Fruit fly (Drosophila melanogaster) whole organism, prepupa: ENCODE measurements around the gene tweek.

Experiments used
- CG10631 ChIP-seq: fragments of 200-800 bp; sonication (Bioruptor generic); optimal IDR thresholded peaks from 2 replicates; lab custom pipeline; 2016; ENCODE audit warnings: missing biosample characterization, missing genetic modification characterization
- CG10669 ChIP-seq: fragments of 200-800 bp; sonication (Bioruptor generic); optimal IDR thresholded peaks from 3 replicates; lab custom pipeline; 2018; ENCODE audit warnings: missing biosample characterization, mild to moderate bottlenecking, missing genetic modification characterization, moderate library complexity
- CG11294 ChIP-seq: fragments of 200-800 bp; sonication (Bioruptor generic); IDR thresholded peaks from 2 replicates; pipeline ENCODE4 v1.3.6; 2022; ENCODE audit warnings: missing biosample characterization, missing genetic modification characterization
- CG11762 ChIP-seq: fragments of 200-800 bp; sonication (Bioruptor generic); optimal IDR thresholded peaks from 3 replicates; lab custom pipeline; 2016; ENCODE audit warnings: missing biosample characterization, missing genetic modification characterization; ENCODE audit not compliant: insufficient read depth
- CG11902 ChIP-seq: fragments of 200-800 bp; sonication (Bioruptor generic); optimal IDR thresholded peaks from 3 replicates; lab custom pipeline; 2016; ENCODE audit warnings: missing biosample characterization, missing genetic modification characterization
- CG3032 ChIP-seq: fragments of 200-800 bp; optimal IDR thresholded peaks from 2 replicates; lab custom pipeline; 2019; ENCODE audit warnings: missing biosample characterization, mild to moderate bottlenecking, missing genetic modification characterization, moderate library complexity
- CG31627 ChIP-seq: fragments of 200-800 bp; sonication (Bioruptor generic); optimal IDR thresholded peaks from 3 replicates; lab custom pipeline; 2016; ENCODE audit warnings: missing biosample characterization, missing genetic modification characterization
- CG32006 ChIP-seq: fragments of 200-800 bp; sonication (Bioruptor generic); optimal IDR thresholded peaks from 3 replicates; lab custom pipeline; 2017; ENCODE audit warnings: missing biosample characterization, mild to moderate bottlenecking, missing genetic modification characterization
- CG34406 ChIP-seq: fragments of 200-800 bp; sonication (Bioruptor generic); optimal IDR thresholded peaks from 3 replicates; lab custom pipeline; 2016; ENCODE audit warnings: missing biosample characterization, missing genetic modification characterization
- CG4318 ChIP-seq: fragments of 200-800 bp; sonication (Bioruptor generic); optimal IDR thresholded peaks from 3 replicates; lab custom pipeline; 2017; ENCODE audit warnings: missing biosample characterization, mild to moderate bottlenecking, missing genetic modification characterization
- CG6163 ChIP-seq: fragments of 200-800 bp; sonication (Bioruptor generic); IDR thresholded peaks from 3 replicates; pipeline ENCODE4 v1.3.6; 2022; ENCODE audit warnings: missing biosample characterization, missing genetic modification characterization
- CG6792 ChIP-seq: fragments of 200-800 bp; sonication (Bioruptor generic); optimal IDR thresholded peaks from 3 replicates; lab custom pipeline; 2016; ENCODE audit warnings: missing biosample characterization, missing genetic modification characterization
- CG6808 ChIP-seq: fragments of 200-800 bp; sonication (Bioruptor generic); optimal IDR thresholded peaks from 3 replicates; lab custom pipeline; 2017; ENCODE audit warnings: missing biosample characterization, missing genetic modification characterization, mild to moderate bottlenecking, moderate library complexity, missing genetic modification reagents
- CG7368 ChIP-seq: fragments of 200-800 bp; sonication (Bioruptor generic); optimal IDR thresholded peaks from 3 replicates; lab custom pipeline; 2016; ENCODE audit warnings: missing biosample characterization, missing genetic modification characterization
- CG8119 ChIP-seq: fragments of 200-800 bp; sonication (Bioruptor generic); IDR thresholded peaks from 3 replicates; pipeline ENCODE4 v1.3.6; 2022; ENCODE audit warnings: missing biosample characterization, missing genetic modification characterization
- CG8632 ChIP-seq: fragments of 200-800 bp; sonication (Bioruptor generic); optimal IDR thresholded peaks from 3 replicates; lab custom pipeline; 2016; ENCODE audit warnings: missing biosample characterization, missing genetic modification characterization
- Eip75B ChIP-seq: fragments of 200-800 bp; sonication (Bioruptor generic); optimal IDR thresholded peaks from 3 replicates; lab custom pipeline; 2016; ENCODE audit warnings: missing biosample characterization, missing genetic modification characterization
- Eip78C ChIP-seq: fragments of 200-800 bp; sonication (Bioruptor generic); peaks from one replicate; lab custom pipeline; 2016; ENCODE audit warnings: missing biosample characterization, missing genetic modification characterization
- Ets21C ChIP-seq: fragments of 200-800 bp; sonication (Bioruptor generic); optimal IDR thresholded peaks from 3 replicates; lab custom pipeline; 2016; ENCODE audit warnings: missing biosample characterization, missing genetic modification characterization
- Ets96B ChIP-seq: fragments of 200-800 bp; optimal IDR thresholded peaks from 2 replicates; lab custom pipeline; 2019; ENCODE audit warnings: missing biosample characterization, mild to moderate bottlenecking, missing genetic modification characterization, moderate library complexity
- Hr38 ChIP-seq: sonication (Bioruptor generic); optimal IDR thresholded peaks from 2 replicates; lab custom pipeline; 2016; ENCODE audit warnings: missing biosample characterization, missing genetic modification characterization
- Hr39 ChIP-seq: fragments of 200-800 bp; sonication (Bioruptor generic); optimal IDR thresholded peaks from 2 replicates; lab custom pipeline; 2016; ENCODE audit warnings: missing biosample characterization, missing genetic modification characterization
- Hr4 ChIP-seq: fragments of 200-800 bp; sonication (Bioruptor generic); optimal IDR thresholded peaks from 3 replicates; lab custom pipeline; 2016; ENCODE audit warnings: missing biosample characterization, missing genetic modification characterization
- Lpt ChIP-seq: fragments of 200-800 bp; sonication (Bioruptor generic); optimal IDR thresholded peaks from 3 replicates; lab custom pipeline; 2016; ENCODE audit warnings: missing biosample characterization, missing genetic modification characterization
- Met ChIP-seq: fragments of 200-800 bp; sonication (Bioruptor generic); optimal IDR thresholded peaks from 3 replicates; lab custom pipeline; 2016; ENCODE audit warnings: missing biosample characterization, missing genetic modification characterization
- OdsH ChIP-seq: fragments of 200-800 bp; sonication (Bioruptor generic); optimal IDR thresholded peaks from 3 replicates; lab custom pipeline; 2016; ENCODE audit warnings: missing biosample characterization, missing genetic modification characterization
- Smox ChIP-seq: fragments of 200-800 bp; sonication (Bioruptor generic); optimal IDR thresholded peaks from 3 replicates; lab custom pipeline; 2016; ENCODE audit warnings: missing biosample characterization, missing genetic modification characterization
- Sox102F ChIP-seq: fragments of 200-800 bp; sonication (Bioruptor generic); optimal IDR thresholded peaks from 2 replicates; lab custom pipeline; 2016; ENCODE audit warnings: missing biosample characterization, mild to moderate bottlenecking, missing genetic modification characterization
- Sox14 ChIP-seq: fragments of 200-800 bp; sonication (Bioruptor generic); optimal IDR thresholded peaks from 3 replicates; lab custom pipeline; 2016; ENCODE audit warnings: missing biosample characterization, missing genetic modification characterization
- Sox15 ChIP-seq: fragments of 200-800 bp; sonication (Bioruptor generic); optimal IDR thresholded peaks from 3 replicates; lab custom pipeline; 2016; ENCODE audit warnings: missing biosample characterization, missing genetic modification characterization
- achi ChIP-seq: fragments of 200-800 bp; sonication (Bioruptor generic); optimal IDR thresholded peaks from 3 replicates; lab custom pipeline; 2016; ENCODE audit warnings: missing biosample characterization, missing genetic modification characterization
- acj6 ChIP-seq: fragments of 200-800 bp; sonication (Bioruptor generic); optimal IDR thresholded peaks from 3 replicates; lab custom pipeline; 2016; ENCODE audit warnings: missing biosample characterization, missing genetic modification characterization
- cyc ChIP-seq: fragments of 200-800 bp; sonication (Bioruptor generic); optimal IDR thresholded peaks from 3 replicates; lab custom pipeline; 2016; ENCODE audit warnings: missing biosample characterization, missing genetic modification characterization
- dac ChIP-seq: fragments of 200-800 bp; sonication (Bioruptor generic); optimal IDR thresholded peaks from 2 replicates; lab custom pipeline; 2017; ENCODE audit warnings: missing biosample characterization, mild to moderate bottlenecking, missing genetic modification characterization
- eg ChIP-seq: fragments of 200-800 bp; sonication (Bioruptor generic); IDR thresholded peaks from 3 replicates; pipeline ENCODE4 v1.3.6; 2022; ENCODE audit warnings: missing biosample characterization, missing genetic modification characterization
- esn ChIP-seq: fragments of 200-800 bp; sonication (Bioruptor generic); optimal IDR thresholded peaks from 2 replicates; lab custom pipeline; 2016; ENCODE audit warnings: missing biosample characterization, mild to moderate bottlenecking, missing genetic modification characterization, moderate library complexity
- fkh ChIP-seq: fragments of 200-800 bp; sonication (Bioruptor generic); optimal IDR thresholded peaks from 3 replicates; lab custom pipeline; 2017; ENCODE audit warnings: missing biosample characterization, mild to moderate bottlenecking, missing genetic modification characterization, moderate library complexity
- lz ChIP-seq: fragments of 200-800 bp; sonication (Bioruptor generic); optimal IDR thresholded peaks from 3 replicates; lab custom pipeline; 2016; ENCODE audit warnings: missing biosample characterization, missing genetic modification characterization
- pdm3 ChIP-seq: fragments of 200-800 bp; sonication (Bioruptor generic); optimal IDR thresholded peaks from 3 replicates; lab custom pipeline; 2016; ENCODE audit warnings: missing biosample characterization, missing genetic modification characterization
- svp ChIP-seq: fragments of 200-800 bp; sonication (Bioruptor generic); peaks from one replicate; lab custom pipeline; 2016; ENCODE audit warnings: missing biosample characterization, missing genetic modification characterization
- topi ChIP-seq: fragments of 200-800 bp; sonication (Bioruptor generic); optimal IDR thresholded peaks from 3 replicates; lab custom pipeline; 2016; ENCODE audit warnings: missing biosample characterization, missing genetic modification characterization
- vri ChIP-seq: fragments of 200-800 bp; sonication (Bioruptor generic); optimal IDR thresholded peaks from 3 replicates; lab custom pipeline; 2016; ENCODE audit warnings: missing biosample characterization, mild to moderate bottlenecking, missing genetic modification characterization

tweek gene

dm6 chr2L:16887660-16888573, at the start of gene tweek, which contains the start of gene osi:
Gene tweek (plus strand): TSS chr2L:16888490.
Gene osi (minus strand): TSS chr2L:16887966.
- peak; percentile 21 for TF ChIP-seq Ets96B (tag; lab: Kevin White, UChicago)
- peak; percentile 31 for TF ChIP-seq Sox15 (GFP tag; lab: Kevin White, UChicago)
- peak; percentile 28 for TF ChIP-seq Sox14 (GFP tag; lab: Kevin White, UChicago)
- no peak for TF ChIP-seq CG4318 (GFP tag; lab: Kevin White, UChicago)
- peak; percentile 29 for TF ChIP-seq CG34406
- peak; percentile 72 for TF ChIP-seq CG31627 (GFP tag; lab: Kevin White, UChicago)
- no peak for TF ChIP-seq CG11902 (GFP tag; lab: Kevin White, UChicago)
- TF ChIP-seq esn (GFP tag; lab: Kevin White, UChicago), result peak; percentile 70
- TF ChIP-seq Eip78C (GFP tag; lab: Kevin White, UChicago), result peak; percentile 84
- peak; percentile 37 for TF ChIP-seq Met (GFP tag; lab: Kevin White, UChicago)
- TF ChIP-seq Sox102F, result peak; percentile 29
- no peak for TF ChIP-seq Hr38 (GFP tag; lab: Kevin White, UChicago)
- TF ChIP-seq Hr4 (GFP tag; lab: Kevin White, UChicago), result peak; percentile 61
- TF ChIP-seq Eip75B (GFP tag; lab: Kevin White, UChicago), result peak; percentile 19
- TF ChIP-seq CG8119 (GFP tag; lab: Robert Waterston, UW), result no peak
- no peak for TF ChIP-seq pdm3
- TF ChIP-seq CG8632 (GFP tag; lab: Kevin White, UChicago), result peak; percentile 31
- TF ChIP-seq cyc (GFP tag; lab: Kevin White, UChicago), result peak; percentile 54
- peak; percentile 75 for TF ChIP-seq svp (GFP tag; lab: Kevin White, UChicago)
- peak; percentile 75 for TF ChIP-seq CG10631 (GFP tag; lab: Kevin White, UChicago)
- no peak for TF ChIP-seq CG6808 (GFP tag; lab: Kevin White, UChicago)
- TF ChIP-seq achi, result peak; percentile 59
- no peak for TF ChIP-seq CG10669 (GFP tag; lab: Kevin White, UChicago)
- TF ChIP-seq OdsH (GFP tag; lab: Kevin White, UChicago), result peak; percentile 48
- TF ChIP-seq lz (GFP tag; lab: Kevin White, UChicago), result peak; percentile 66
- TF ChIP-seq CG11294, result no peak
- TF ChIP-seq topi (GFP tag; lab: Kevin White, UChicago), result peak; percentile 58
- peak; percentile 29 for TF ChIP-seq CG3032 (tag; lab: Kevin White, UChicago)
- peak; percentile 75 for TF ChIP-seq CG32006 (GFP tag; lab: Kevin White, UChicago)
- peak; percentile 67 for TF ChIP-seq acj6
- peak; percentile 42 for TF ChIP-seq Ets21C
- no peak for TF ChIP-seq CG11762 (GFP tag; lab: Kevin White, UChicago)
- peak; percentile 59 for TF ChIP-seq Hr39 (GFP tag; lab: Kevin White, UChicago)
- no peak for TF ChIP-seq CG7368
- TF ChIP-seq vri, result peak; percentile 72
- TF ChIP-seq fkh, result peak; percentile 4
- TF ChIP-seq Lpt (GFP tag; lab: Kevin White, UChicago), result peak; percentile 24
- TF ChIP-seq dac (GFP tag; lab: Kevin White, UChicago), result peak; percentile 21
- no peak; the same call in 2 of the 3 replicates for TF ChIP-seq eg
- peak; percentile 36; the same call in 1 of the 3 replicates for TF ChIP-seq CG6163 (GFP tag; lab: Robert Waterston, UW)
- TF ChIP-seq CG6792 (GFP tag; lab: Kevin White, UChicago), result peak; percentile 0
- TF ChIP-seq Smox (GFP tag; lab: Kevin White, UChicago), result no peak
- TF ChIP-seq, all 60 proteins: peak for 30
